Worm (Caenorhabditis elegans) whole organism, L4 larva: ENCODE measurements around the gene F08F8.6.

Experiments used
- D1046.2 ChIP-seq: fragments of 200-800 bp; sonication (Bioruptor generic); IDR thresholded peaks from 2 replicates; pipeline ENCODE4 v1.3.6; 2022; ENCODE audit warnings: missing genetic modification characterization, missing compliant biosample characterization
- F26F4.8 ChIP-seq: fragments of 200-800 bp; sonication (Bioruptor generic); conservative IDR thresholded peaks from 2 replicates; pipeline ENCODE4 v1.3.6; 2022; ENCODE audit warnings: missing genetic modification characterization, missing compliant biosample characterization
- R02D3.7 ChIP-seq: fragments of 150-350 bp; sonication (generic microtip); optimal IDR thresholded peaks from 3 replicates; lab custom pipeline; 2014; ENCODE audit warnings: missing biosample characterization, missing genetic modification characterization
- T20F7.1 ChIP-seq: fragments of 200-800 bp; sonication (Bioruptor generic); optimal IDR thresholded peaks from 2 replicates; lab custom pipeline; 2018; ENCODE audit warnings: mild to moderate bottlenecking, missing genetic modification characterization, missing compliant biosample characterization
- T26A8.4 ChIP-seq: fragments of 200-800 bp; sonication (Bioruptor generic); IDR thresholded peaks from 2 replicates; pipeline ENCODE4 v1.3.6; 2022; ENCODE audit warnings: missing genetic modification characterization, missing compliant biosample characterization
- Y105C5A.15 ChIP-seq: fragments of 200-800 bp; sonication (Bioruptor generic); IDR thresholded peaks from 2 replicates; pipeline ENCODE4 v1.3.6; 2022; ENCODE audit warnings: missing genetic modification characterization, missing compliant biosample characterization
- Y5F2A.4 ChIP-seq: fragments of 200-800 bp; sonication (Bioruptor generic); optimal IDR thresholded peaks from 2 replicates; lab custom pipeline; 2018; ENCODE audit warnings: mild to moderate bottlenecking, missing genetic modification characterization, missing compliant biosample characterization
- Y75B8A.6 ChIP-seq: fragments of 200-800 bp; sonication (Bioruptor generic); IDR thresholded peaks from 2 replicates; pipeline ENCODE4 v1.3.6; 2022; ENCODE audit warnings: missing genetic modification reagents, missing genetic modification characterization, missing compliant biosample characterization
- ZK337.2 ChIP-seq: fragments of 200-800 bp; sonication (Bioruptor generic); IDR thresholded peaks from 2 replicates; pipeline ENCODE4 v1.3.6; 2022; ENCODE audit warnings: missing genetic modification reagents, missing genetic modification characterization, missing compliant biosample characterization
- ZK546.5 ChIP-seq, 2 experiments: sonication (generic microtip); optimal IDR thresholded peaks; 2 replicates each; lab custom pipeline; 2017; ENCODE audit warnings: missing biosample characterization in 2 of 2, missing genetic modification characterization in 2 of 2
- aha-1 ChIP-seq: fragments of 150-350 bp; peaks from one replicate; lab custom pipeline; 2014; ENCODE audit warnings: missing biosample characterization, missing genetic modification characterization
- aly-2 ChIP-seq: sonication (generic microtip); optimal IDR thresholded peaks from 2 replicates; lab custom pipeline; 2018; ENCODE audit warnings: missing biosample characterization, missing genetic modification characterization
- arid-1 ChIP-seq: fragments of 200-800 bp; sonication (Bioruptor generic); conservative IDR thresholded peaks from 2 replicates; pipeline ENCODE4 v1.3.6; 2022; ENCODE audit warnings: missing genetic modification reagents, missing genetic modification characterization, missing compliant biosample characterization
- attf-4 ChIP-seq: sonication (generic microtip); optimal IDR thresholded peaks from 3 replicates; lab custom pipeline; 2017; ENCODE audit warnings: missing biosample characterization, missing genetic modification characterization
- ceh-44 ChIP-seq: fragments of 200-800 bp; sonication (Bioruptor generic); IDR thresholded peaks from 2 replicates; pipeline ENCODE4 v1.3.6; 2022; ENCODE audit warnings: missing genetic modification reagents, missing genetic modification characterization, missing compliant biosample characterization
- ceh-62 ChIP-seq: sonication (generic microtip); optimal IDR thresholded peaks from 2 replicates; lab custom pipeline; 2017; ENCODE audit warnings: missing biosample characterization, missing genetic modification characterization
- ceh-82 ChIP-seq: sonication (generic microtip); optimal IDR thresholded peaks from 2 replicates; lab custom pipeline; 2017; ENCODE audit warnings: missing biosample characterization, missing genetic modification characterization
- daf-12 ChIP-seq: fragments of 150-350 bp; optimal IDR thresholded peaks from 2 replicates; lab custom pipeline; 2014; ENCODE audit warnings: missing biosample characterization, missing genetic modification reagents, missing genetic modification characterization
- daf-19 ChIP-seq: fragments of 200-800 bp; sonication (Bioruptor generic); conservative IDR thresholded peaks from 2 replicates; pipeline ENCODE4 v1.3.6; 2022; ENCODE audit warnings: missing genetic modification characterization, missing compliant biosample characterization
- daf-8 ChIP-seq: fragments of 200-800 bp; sonication (Bioruptor generic); IDR thresholded peaks from 2 replicates; pipeline ENCODE4 v1.3.6; 2022; ENCODE audit warnings: missing genetic modification characterization, missing compliant biosample characterization
- dmd-8 ChIP-seq: fragments of 200-800 bp; sonication (Bioruptor generic); IDR thresholded peaks from 2 replicates; pipeline ENCODE4 v1.3.6; 2022; ENCODE audit warnings: missing genetic modification characterization, missing compliant biosample characterization
- dpl-1 ChIP-seq: fragments of 150-350 bp; optimal IDR thresholded peaks from 2 replicates; lab custom pipeline; 2014; ENCODE audit warnings: missing biosample characterization, missing genetic modification reagents, missing genetic modification characterization
- egl-27 ChIP-seq: sonication (generic microtip); optimal IDR thresholded peaks from 3 replicates; lab custom pipeline; 2017; ENCODE audit warnings: missing biosample characterization, missing genetic modification reagents, missing genetic modification characterization
- fkh-10 ChIP-seq: fragments of 150-350 bp; optimal IDR thresholded peaks from 2 replicates; lab custom pipeline; 2014; ENCODE audit warnings: missing biosample characterization, missing genetic modification reagents, missing genetic modification characterization
- fos-1 ChIP-seq: fragments of 150-350 bp; optimal IDR thresholded peaks from 2 replicates; lab custom pipeline; 2014; ENCODE audit warnings: missing biosample characterization, missing genetic modification characterization
- gei-8 ChIP-seq: fragments of 200-800 bp; sonication (Bioruptor generic); optimal IDR thresholded peaks from 2 replicates; lab custom pipeline; 2018; ENCODE audit warnings: mild to moderate bottlenecking, missing genetic modification characterization, missing compliant biosample characterization
- hlh-30 ChIP-seq: sonication (generic microtip); optimal IDR thresholded peaks from 2 replicates; lab custom pipeline; 2017; ENCODE audit warnings: antibody characterized with exemption, mild to moderate bottlenecking, missing genetic modification characterization, missing compliant biosample characterization; ENCODE audit not compliant: insufficient read depth
- jun-1 ChIP-seq: fragments of 150-350 bp; optimal IDR thresholded peaks from 2 replicates; lab custom pipeline; 2014; ENCODE audit warnings: missing biosample characterization, missing genetic modification reagents, missing genetic modification characterization
- lim-7 ChIP-seq: fragments of 200-800 bp; sonication (Bioruptor generic); IDR thresholded peaks from 2 replicates; pipeline ENCODE4 v1.3.6; 2022; ENCODE audit warnings: missing genetic modification characterization, missing compliant biosample characterization
- lin-15B ChIP-seq: fragments of 150-350 bp; sonication (generic microtip); optimal IDR thresholded peaks from 3 replicates; lab custom pipeline; 2014; ENCODE audit warnings: missing biosample characterization, missing genetic modification characterization
- lin-29 ChIP-seq: fragments of 200-800 bp; sonication (Bioruptor generic); IDR thresholded peaks from 2 replicates; pipeline ENCODE4 v1.3.6; 2022; ENCODE audit warnings: missing genetic modification reagents, missing genetic modification characterization, missing compliant biosample characterization
- lin-39 ChIP-seq: fragments of 150-350 bp; optimal IDR thresholded peaks from 2 replicates; lab custom pipeline; 2014; ENCODE audit warnings: missing biosample characterization, missing genetic modification reagents, missing genetic modification characterization
- mdl-1 ChIP-seq, 2 experiments: fragments of 150-350 bp in 1 of 2; sonication (generic microtip) in 1 of 2; optimal IDR thresholded peaks; 2 replicates each; lab custom pipeline; 2014 to 2017; ENCODE audit warnings: missing biosample characterization in 2 of 2, missing genetic modification characterization in 2 of 2
- mdt-29 ChIP-seq: fragments of 200-800 bp; sonication (Bioruptor generic); IDR thresholded peaks from 2 replicates; pipeline ENCODE4 v1.3.6; 2022; ENCODE audit warnings: missing genetic modification reagents, missing genetic modification characterization, missing compliant biosample characterization
- mxl-2 ChIP-seq: fragments of 200-800 bp; sonication (Bioruptor generic); conservative IDR thresholded peaks from 2 replicates; pipeline ENCODE4 v1.3.6; 2022; ENCODE audit warnings: missing genetic modification reagents, missing genetic modification characterization, missing compliant biosample characterization
- nhr-10 ChIP-seq: fragments of 150-350 bp; optimal IDR thresholded peaks from 2 replicates; lab custom pipeline; 2014; ENCODE audit warnings: missing biosample characterization, missing genetic modification characterization
- nhr-111 ChIP-seq: fragments of 200-800 bp; sonication (Bioruptor generic); optimal IDR thresholded peaks from 2 replicates; lab custom pipeline; 2018; ENCODE audit warnings: mild to moderate bottlenecking, missing genetic modification characterization, missing compliant biosample characterization
- nhr-237 ChIP-seq: sonication (generic microtip); optimal IDR thresholded peaks from 2 replicates; lab custom pipeline; 2017; ENCODE audit warnings: missing biosample characterization, missing genetic modification characterization
- nhr-25 ChIP-seq: sonication (generic microtip); optimal IDR thresholded peaks from 2 replicates; lab custom pipeline; 2017; ENCODE audit warnings: missing genetic modification characterization, mild to moderate bottlenecking, missing compliant biosample characterization, antibody characterized with exemption, moderate library complexity, borderline replicate concordance; ENCODE audit not compliant: insufficient read depth
- nhr-28 ChIP-seq: fragments of 150-350 bp; optimal IDR thresholded peaks from 2 replicates; lab custom pipeline; 2014; ENCODE audit warnings: missing biosample characterization, missing genetic modification characterization
- nhr-42 ChIP-seq: fragments of 200-800 bp; sonication (Bioruptor generic); IDR thresholded peaks from 2 replicates; pipeline ENCODE4 v1.3.6; 2022; ENCODE audit warnings: missing genetic modification characterization, missing compliant biosample characterization
- nhr-77 ChIP-seq: fragments of 150-350 bp; optimal IDR thresholded peaks from 2 replicates; lab custom pipeline; 2014; ENCODE audit warnings: missing biosample characterization, missing genetic modification characterization
- pha-4 ChIP-seq, 2 experiments: fragments of 150-350 bp in 1 of 2; fragments of 200-800 bp in 1 of 2; sonication (Bioruptor generic) in 1 of 2; IDR thresholded peaks in 1 of 2; optimal IDR thresholded peaks in 1 of 2; 2 replicates each; pipeline versions ENCODE4 v1.3.6 to Lab custom; 2014 to 2022; ENCODE audit warnings: missing genetic modification characterization in 2 of 2, missing genetic modification reagents in 2 of 2, missing biosample characterization in 1 of 2, missing compliant biosample characterization in 1 of 2
- php-3 ChIP-seq: fragments of 200-800 bp; sonication (Bioruptor generic); IDR thresholded peaks from 2 replicates; pipeline ENCODE4 v1.3.6; 2022; ENCODE audit warnings: missing genetic modification reagents, missing genetic modification characterization, missing compliant biosample characterization
- pqm-1 ChIP-seq: sonication (generic microtip); optimal IDR thresholded peaks from 2 replicates; lab custom pipeline; 2017; ENCODE audit warnings: missing biosample characterization, missing genetic modification characterization
- sdz-12 ChIP-seq: fragments of 200-800 bp; sonication (Bioruptor generic); optimal IDR thresholded peaks from 2 replicates; lab custom pipeline; 2018; ENCODE audit warnings: mild to moderate bottlenecking, missing genetic modification characterization, missing compliant biosample characterization
- set-16 ChIP-seq: fragments of 200-800 bp; sonication (Bioruptor generic); IDR thresholded peaks from 2 replicates; pipeline ENCODE4 v1.3.6; 2022; ENCODE audit warnings: missing genetic modification reagents, missing genetic modification characterization, missing compliant biosample characterization
- skn-1 ChIP-seq: fragments of 150-350 bp; optimal IDR thresholded peaks from 2 replicates; lab custom pipeline; 2014; ENCODE audit warnings: missing biosample characterization, missing genetic modification characterization
- snpc-4 ChIP-seq: fragments of 150-350 bp; optimal IDR thresholded peaks from 2 replicates; lab custom pipeline; 2014; ENCODE audit warnings: missing biosample characterization, missing genetic modification characterization
- unc-62 ChIP-seq, 3 experiments: fragments of 150-350 bp in 1 of 3; sonication (generic microtip); optimal IDR thresholded peaks in 2 of 3; peaks in 1 of 3; 1 replicate in 1 of 3; 2 replicates in 2 of 3; lab custom pipeline; 2014 to 2017; ENCODE audit warnings: missing biosample characterization in 3 of 3, missing genetic modification characterization in 3 of 3, missing genetic modification reagents in 3 of 3, missing genotype in 1 of 3
- zfp-3 ChIP-seq: fragments of 200-800 bp; sonication (Bioruptor generic); conservative IDR thresholded peaks from 2 replicates; pipeline ENCODE4 v1.3.6; 2022; ENCODE audit warnings: missing genetic modification reagents, missing genetic modification characterization, missing compliant biosample characterization
- zip-2 ChIP-seq: fragments of 150-350 bp; optimal IDR thresholded peaks from 2 replicates; lab custom pipeline; 2014; ENCODE audit warnings: missing biosample characterization, missing genetic modification characterization
- ztf-7 ChIP-seq: fragments of 150-350 bp; optimal IDR thresholded peaks from 2 replicates; lab custom pipeline; 2014; ENCODE audit warnings: missing biosample characterization, missing genetic modification characterization

F08F8.6 gene

ce11 chrIII:7357356-7357755 lies 13.9 kb downstream of the F08F8.6 start, which contains the start of gene F08F8.10 (continued):
- TF ChIP-seq mxl-2 (GFP tag; lab: Robert Waterston, UW) = no peak
- TF ChIP-seq ZK337.2 (GFP tag; lab: Robert Waterston, UW) = no peak
- TF ChIP-seq nhr-111 (GFP tag; lab: Kevin White, UChicago) = no peak
- TF ChIP-seq set-16 = no peak
- TF ChIP-seq sdz-12 = no peak
- TF ChIP-seq R02D3.7 (tag; lab: Kevin White, UChicago) = no peak
- no peak for TF ChIP-seq daf-12 (tag; lab: Kevin White, UChicago)
- no peak for TF ChIP-seq nhr-42 (GFP tag; lab: Robert Waterston, UW)
- TF ChIP-seq snpc-4 (tag; lab: Kevin White, UChicago) = no peak
- TF ChIP-seq fos-1 = no peak
- no peak for TF ChIP-seq zip-2 (tag; lab: Kevin White, UChicago)
- no peak for TF ChIP-seq egl-27
- TF ChIP-seq mdl-1 (tag; optimal IDR thresholded peaks at IDR 0.05; lab: Kevin White, UChicago) = peak in 1 of 2 experiments; percentile 14
- peak; percentile 62 for TF ChIP-seq dpl-1 (GFP tag; lab: Kevin White, UChicago)
- no peak for TF ChIP-seq gei-8 (GFP tag; lab: Kevin White, UChicago)
- TF ChIP-seq nhr-10 = no peak
- TF ChIP-seq ceh-44 (GFP tag; lab: Robert Waterston, UW) = no peak
- TF ChIP-seq arid-1 (GFP tag; lab: Robert Waterston, UW) = no peak
- TF ChIP-seq dmd-8 (GFP tag; lab: Robert Waterston, UW) = no peak
- no peak for TF ChIP-seq ZK546.5 (tag; optimal IDR thresholded peaks at IDR 0.05; lab: Kevin White, UChicago)
- TF ChIP-seq T26A8.4 = no peak
- no peak for TF ChIP-seq lin-15B (tag; lab: Kevin White, UChicago)
- no peak for TF ChIP-seq nhr-25 (tag; lab: Kevin White, UChicago)
- TF ChIP-seq fkh-10 (GFP tag; lab: Kevin White, UChicago) = no peak
- no peak for TF ChIP-seq Y5F2A.4 (GFP tag; lab: Kevin White, UChicago)
- no peak for TF ChIP-seq ceh-62 (tag; lab: Kevin White, UChicago)
- no peak for TF ChIP-seq aly-2 (tag; lab: Kevin White, UChicago)
- TF ChIP-seq pqm-1 (tag; lab: Kevin White, UChicago) = no peak
- no peak for TF ChIP-seq F26F4.8 (GFP tag; lab: Robert Waterston, UW)
- no peak for TF ChIP-seq Y75B8A.6 (GFP tag; lab: Robert Waterston, UW)
- TF ChIP-seq daf-8 (GFP tag; lab: Robert Waterston, UW) = no peak
- peak in 1 of 2 experiments; percentile 81 for TF ChIP-seq unc-62 (GFP tag; optimal IDR thresholded peaks at IDR 0.05 in 1 of 2; lab: Kevin White, UChicago)
- TF ChIP-seq unc-62 (tag; optimal IDR thresholded peaks at IDR 0.05; lab: Kevin White, UChicago) = no peak
- TF ChIP-seq jun-1 = no peak
- TF ChIP-seq lim-7 (GFP tag; lab: Robert Waterston, UW) = no peak
- TF ChIP-seq nhr-237 = no peak

- TF ChIP-seq Y5F2A.4 (GFP tag; lab: Kevin White, UChicago) (no peak), nhr-77 (tag; lab: Kevin White, UChicago) (no peak), php-3 (GFP tag; lab: Robert Waterston, UW) (no peak), T20F7.1 (GFP tag; lab: Kevin White, UChicago) (no peak), aha-1 (peak; percentile 93), D1046.2 (no peak), attf-4 (tag; lab: Kevin White, UChicago) (no peak), hlh-30 (tag; lab: Kevin White, UChicago) (peak; percentile 40), nhr-28 (tag; lab: Kevin White, UChicago) (peak; percentile 63), lin-39 (tag; lab: Kevin White, UChicago) (no peak), skn-1 (tag; lab: Kevin White, UChicago) (no peak), Y105C5A.15 (GFP tag; lab: Robert Waterston, UW) (no peak), daf-19 (no peak), zfp-3 (GFP tag; lab: Robert Waterston, UW) (no peak), ceh-82 (tag; lab: Kevin White, UChicago) (no peak), pqm-1 (tag; lab: Kevin White, UChicago) (no peak), ztf-7 (no peak), lin-29 (GFP tag; lab: Robert Waterston, UW) (no peak), ZK546.5 (tag; optimal IDR thresholded peaks at IDR 0.05; lab: Kevin White, UChicago) (no peak), mdt-29 (no peak), pha-4 (GFP tag; IDR thresholded peaks at IDR 0.05; lab: Robert Waterston, UW) (no peak), pha-4 (tag; optimal IDR thresholded peaks at IDR 0.05; lab: Kevin White, UChicago) (peak; percentile 80)
These were observed 15.1 kb downstream of the F08F8.6 start for ce11 chrIII:7358627-7359026.
